Worm (Caenorhabditis elegans) whole organism, early embryonic: ENCODE measurements around the gene C26B9.5.

ENCODE experiments used
- ama-1 ChIP-seq: fragments of 150-350 bp; optimal IDR thresholded peaks from 2 replicates; lab custom pipeline; 2014
- scrt-1 ChIP-seq: fragments of 200-800 bp; sonication (Bioruptor generic); IDR thresholded peaks from 2 replicates; pipeline ENCODE4 v1.3.6; 2022; ENCODE audit warnings: missing genetic modification characterization, missing compliant biosample characterization
- tbx-11 ChIP-seq: fragments of 200-800 bp; sonication (Bioruptor generic); IDR thresholded peaks from 2 replicates; pipeline ENCODE4 v1.3.6; 2022; ENCODE audit warnings: missing genetic modification characterization, missing compliant biosample characterization

- no peak for TF ChIP-seq tbx-11 (GFP tag; lab: Robert Waterston, UW)
- TF ChIP-seq scrt-1 (GFP tag; lab: Robert Waterston, UW), result no peak
- no peak for TF ChIP-seq ama-1
Observed at ce11 chrX:5364222-5364621, 34.9 kb downstream of the C26B9.5 start, which contains the start of gene chtl-1.
